Worm (Caenorhabditis elegans) whole organism, late embryonic: ENCODE results near the gene shpk-1.

Experiments used
- C08G9.2 ChIP-seq: sonication (generic microtip); optimal IDR thresholded peaks from 2 replicates; lab custom pipeline; 2016; ENCODE audit warnings: mild to moderate bottlenecking, missing genetic modification characterization, moderate library complexity, missing compliant biosample characterization
- F13H6.1 ChIP-seq: sonication (generic microtip); optimal IDR thresholded peaks from 2 replicates; lab custom pipeline; 2016; ENCODE audit warnings: missing genetic modification characterization, missing compliant biosample characterization
- K02D7.2 ChIP-seq: sonication (generic microtip); optimal IDR thresholded peaks from 2 replicates; lab custom pipeline; 2017; ENCODE audit warnings: mild to moderate bottlenecking, missing genetic modification characterization, missing compliant biosample characterization
- K09A11.1 ChIP-seq: sonication (generic microtip); optimal IDR thresholded peaks from 2 replicates; lab custom pipeline; 2017; ENCODE audit warnings: antibody characterized with exemption, mild to moderate bottlenecking, missing genetic modification characterization, missing compliant biosample characterization; ENCODE audit not compliant: insufficient read depth
- Y22D7AL.16 ChIP-seq: sonication (generic microtip); optimal IDR thresholded peaks from 2 replicates; lab custom pipeline; 2016; ENCODE audit warnings: missing genetic modification characterization, missing compliant biosample characterization
- ahr-1 ChIP-seq: sonication (generic microtip); optimal IDR thresholded peaks from 2 replicates; lab custom pipeline; 2016; ENCODE audit warnings: missing genetic modification characterization, missing compliant biosample characterization
- ceh-18 ChIP-seq: sonication (generic microtip); optimal IDR thresholded peaks from 2 replicates; lab custom pipeline; 2016; ENCODE audit warnings: missing genetic modification characterization, missing compliant biosample characterization
- ceh-2 ChIP-seq: sonication (generic microtip); optimal IDR thresholded peaks from 2 replicates; lab custom pipeline; 2016; ENCODE audit warnings: missing genotype, missing genetic modification characterization, missing compliant biosample characterization
- ceh-24 ChIP-seq: sonication (generic microtip); optimal IDR thresholded peaks from 2 replicates; lab custom pipeline; 2016; ENCODE audit warnings: mild to moderate bottlenecking, missing genetic modification characterization, missing compliant biosample characterization
- ceh-34 ChIP-seq: sonication (generic microtip); optimal IDR thresholded peaks from 2 replicates; lab custom pipeline; 2016; ENCODE audit warnings: mild to moderate bottlenecking, missing genetic modification characterization, missing compliant biosample characterization
- ceh-45 ChIP-seq: fragments of 200-800 bp; sonication (Bioruptor generic); IDR thresholded peaks from 2 replicates; pipeline ENCODE4 v1.3.6; 2022; ENCODE audit warnings: missing genetic modification reagents, missing genetic modification characterization, missing compliant biosample characterization
- ceh-6 ChIP-seq: fragments of 200-800 bp; sonication (Bioruptor generic); optimal IDR thresholded peaks from 2 replicates; lab custom pipeline; 2018; ENCODE audit warnings: mild to moderate bottlenecking, missing genetic modification characterization, missing compliant biosample characterization
- ceh-9 ChIP-seq: sonication (generic microtip); optimal IDR thresholded peaks from 2 replicates; lab custom pipeline; 2016; ENCODE audit warnings: mild to moderate bottlenecking, missing genetic modification characterization, inconsistent platforms, missing compliant biosample characterization
- elt-2 ChIP-seq: sonication (generic microtip); optimal IDR thresholded peaks from 2 replicates; lab custom pipeline; 2016; ENCODE audit warnings: missing genetic modification reagents, missing genetic modification characterization, missing compliant biosample characterization
- elt-4 ChIP-seq: sonication (generic microtip); optimal IDR thresholded peaks from 2 replicates; lab custom pipeline; 2016; ENCODE audit warnings: missing genetic modification characterization, missing compliant biosample characterization
- ets-4 ChIP-seq: sonication (generic microtip); optimal IDR thresholded peaks from 2 replicates; lab custom pipeline; 2016; ENCODE audit warnings: missing genetic modification characterization, missing compliant biosample characterization
- eyg-1 ChIP-seq: sonication (generic microtip); optimal IDR thresholded peaks from 2 replicates; lab custom pipeline; 2016; ENCODE audit warnings: missing genotype, missing genetic modification characterization, missing compliant biosample characterization
- fax-1 ChIP-seq: sonication (generic microtip); optimal IDR thresholded peaks from 2 replicates; lab custom pipeline; 2016; ENCODE audit warnings: missing genotype, missing genetic modification characterization, missing compliant biosample characterization
- fkh-6 ChIP-seq: sonication (generic microtip); optimal IDR thresholded peaks from 2 replicates; lab custom pipeline; 2016; ENCODE audit warnings: missing genetic modification characterization, missing compliant biosample characterization
- hlh-30 ChIP-seq: sonication (generic microtip); optimal IDR thresholded peaks from 2 replicates; lab custom pipeline; 2017; ENCODE audit warnings: antibody characterized with exemption, missing genetic modification characterization, missing compliant biosample characterization; ENCODE audit not compliant: insufficient read depth
- hlh-6 ChIP-seq: sonication (generic microtip); optimal IDR thresholded peaks from 2 replicates; lab custom pipeline; 2016; ENCODE audit warnings: missing genotype, missing genetic modification characterization, missing compliant biosample characterization
- hlh-8 ChIP-seq: sonication (generic microtip); optimal IDR thresholded peaks from 2 replicates; lab custom pipeline; 2016; ENCODE audit warnings: missing genotype, missing genetic modification characterization, missing compliant biosample characterization
- lim-6 ChIP-seq: sonication (generic microtip); optimal IDR thresholded peaks from 2 replicates; lab custom pipeline; 2016; ENCODE audit warnings: missing genetic modification characterization, missing compliant biosample characterization
- nfya-1 ChIP-seq: sonication (generic microtip); optimal IDR thresholded peaks from 2 replicates; lab custom pipeline; 2017; ENCODE audit warnings: missing genetic modification characterization, mild to moderate bottlenecking, missing compliant biosample characterization, antibody characterized with exemption, moderate library complexity
- nhr-232 ChIP-seq: sonication (generic microtip); optimal IDR thresholded peaks from 2 replicates; lab custom pipeline; 2016; ENCODE audit warnings: missing genetic modification characterization, missing compliant biosample characterization
- odd-2 ChIP-seq: sonication (generic microtip); optimal IDR thresholded peaks from 2 replicates; lab custom pipeline; 2017; ENCODE audit warnings: antibody characterized with exemption, mild to moderate bottlenecking, missing genetic modification characterization, missing compliant biosample characterization
- pag-3 ChIP-seq: sonication (generic microtip); optimal IDR thresholded peaks from 2 replicates; lab custom pipeline; 2016; ENCODE audit warnings: missing compliant biosample characterization, missing genetic modification characterization, borderline replicate concordance
- pat-9 ChIP-seq: fragments of 200-800 bp; sonication (Bioruptor generic); optimal IDR thresholded peaks from 2 replicates; lab custom pipeline; 2018; ENCODE audit warnings: mild to moderate bottlenecking, missing genetic modification characterization, moderate library complexity, missing compliant biosample characterization
- pha-2 ChIP-seq: sonication (generic microtip); optimal IDR thresholded peaks from 2 replicates; lab custom pipeline; 2017; ENCODE audit warnings: mild to moderate bottlenecking, missing genetic modification characterization, missing compliant biosample characterization
- pha-4 ChIP-seq: fragments of 150-350 bp; optimal IDR thresholded peaks from 2 replicates; lab custom pipeline; 2018; ENCODE audit warnings: missing biosample characterization, missing genetic modification reagents, missing genetic modification characterization
- pqm-1 ChIP-seq: sonication (generic microtip); optimal IDR thresholded peaks from 2 replicates; lab custom pipeline; 2016; ENCODE audit warnings: missing genetic modification characterization, missing compliant biosample characterization
- rnt-1 ChIP-seq: sonication (generic microtip); optimal IDR thresholded peaks from 2 replicates; lab custom pipeline; 2016; ENCODE audit warnings: missing genetic modification characterization, missing compliant biosample characterization
- syd-9 ChIP-seq: sonication (generic microtip); optimal IDR thresholded peaks from 2 replicates; lab custom pipeline; 2016; ENCODE audit warnings: mild to moderate bottlenecking, missing genetic modification characterization, moderate library complexity, missing compliant biosample characterization
- ttx-3 ChIP-seq: sonication (generic microtip); optimal IDR thresholded peaks from 2 replicates; lab custom pipeline; 2016; ENCODE audit warnings: missing genetic modification reagents, missing genetic modification characterization, missing compliant biosample characterization
- unc-3 ChIP-seq, 2 experiments: fragments of 200-800 bp in 1 of 2; sonication (Bioruptor generic) in 1 of 2; sonication (generic microtip) in 1 of 2; conservative IDR thresholded peaks in 1 of 2; optimal IDR thresholded peaks in 1 of 2; 2 replicates each; pipeline versions ENCODE4 v1.3.6 to Lab custom; 2016 to 2022; ENCODE audit warnings: missing compliant biosample characterization in 2 of 2, missing genetic modification characterization in 2 of 2, missing genetic modification reagents in 1 of 2
- unc-42 ChIP-seq: sonication (generic microtip); optimal IDR thresholded peaks from 2 replicates; lab custom pipeline; 2016; ENCODE audit warnings: missing genotype, missing genetic modification characterization, missing compliant biosample characterization

Gene shpk-1

DNA sequence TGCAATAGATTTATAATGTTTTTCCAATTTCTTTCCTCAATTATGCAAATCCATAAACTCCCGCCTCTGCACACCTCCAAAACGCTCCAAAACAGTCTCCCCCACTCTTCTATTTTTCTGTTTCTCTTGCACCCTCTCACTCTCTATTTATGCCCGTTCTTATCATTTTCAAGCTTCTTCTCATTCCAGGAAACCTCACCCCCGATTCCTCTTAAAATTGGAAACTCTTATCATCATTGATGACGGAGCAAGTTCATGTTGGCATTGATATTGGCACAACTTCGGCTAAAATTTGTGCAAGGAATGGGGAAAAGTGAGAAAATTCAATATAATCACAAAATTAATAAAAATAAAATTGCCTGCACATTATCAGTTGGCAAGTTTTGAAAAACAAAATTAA is at the start of gene shpk-1:
Gene shpk-1 (plus strand): TSS at position 188 of the 400 bp plus-strand sequence.
- peak; percentile 50 for TF ChIP-seq elt-2 (tag; lab: Kevin White, UChicago)
- peak; percentile 73 for TF ChIP-seq pqm-1
- TF ChIP-seq ceh-6 (GFP tag; lab: Kevin White, UChicago): no peak
- no peak for TF ChIP-seq hlh-30 (tag; lab: Kevin White, UChicago)

DNA sequence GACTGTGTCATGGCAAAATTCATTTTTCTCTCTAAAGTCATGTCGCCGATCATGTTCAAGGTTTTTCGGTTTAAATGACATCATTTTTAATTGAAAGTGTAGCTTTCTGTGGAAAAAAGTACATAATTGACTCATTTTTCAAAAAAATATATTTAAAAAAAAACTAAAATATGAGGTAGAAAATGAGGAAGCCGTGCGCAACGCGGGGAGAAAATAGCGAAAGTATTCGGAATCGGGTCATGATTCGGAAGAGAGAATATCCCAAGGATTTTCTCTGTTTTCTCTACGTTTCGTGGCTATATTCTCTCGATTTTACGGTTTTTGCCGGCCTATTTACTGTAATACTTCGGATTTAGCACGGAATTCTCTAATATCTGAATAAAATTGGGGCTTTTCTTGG is 47.1 kb upstream of the shpk-1 start:
- no peak for TF ChIP-seq ttx-3 (tag; lab: Kevin White, UChicago)
- TF ChIP-seq F13H6.1 (tag; lab: Kevin White, UChicago): no peak
- no peak for TF ChIP-seq Y22D7AL.16
- no peak for TF ChIP-seq fax-1 (tag; lab: Kevin White, UChicago)

DNA sequence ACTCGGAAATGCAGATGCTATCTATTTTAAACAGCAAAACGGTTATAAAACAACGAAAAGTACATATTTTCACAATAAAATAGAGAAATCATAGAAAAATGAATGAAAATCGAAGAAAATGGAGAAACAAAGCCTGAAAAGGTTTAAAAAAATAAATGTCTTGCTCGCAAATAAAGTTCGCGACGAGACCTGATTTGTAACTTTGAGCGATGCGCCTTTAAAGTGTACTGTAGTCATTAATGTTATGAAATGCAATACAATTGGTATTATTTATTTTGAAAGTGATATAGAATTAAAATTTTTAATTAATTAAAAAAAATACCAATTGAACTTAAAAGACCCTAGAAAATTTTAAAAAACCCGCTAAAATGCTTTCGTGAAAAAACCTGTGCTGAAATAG is 46.6 kb upstream of the shpk-1 start:
- TF ChIP-seq hlh-6 (tag; lab: Kevin White, UChicago) (no peak), eyg-1 (tag; lab: Kevin White, UChicago) (no peak), elt-2 (tag; lab: Kevin White, UChicago) (no peak), elt-4 (tag; lab: Kevin White, UChicago) (no peak), pha-4 (tag; lab: Kevin White, UChicago) (no peak), K02D7.2 (tag; lab: Kevin White, UChicago) (no peak), hlh-8 (tag; lab: Kevin White, UChicago) (no peak), lim-6 (tag; lab: Kevin White, UChicago) (no peak), nhr-232 (tag; lab: Kevin White, UChicago) (no peak), ahr-1 (tag; lab: Kevin White, UChicago) (no peak), syd-9 (no peak)

DNA sequence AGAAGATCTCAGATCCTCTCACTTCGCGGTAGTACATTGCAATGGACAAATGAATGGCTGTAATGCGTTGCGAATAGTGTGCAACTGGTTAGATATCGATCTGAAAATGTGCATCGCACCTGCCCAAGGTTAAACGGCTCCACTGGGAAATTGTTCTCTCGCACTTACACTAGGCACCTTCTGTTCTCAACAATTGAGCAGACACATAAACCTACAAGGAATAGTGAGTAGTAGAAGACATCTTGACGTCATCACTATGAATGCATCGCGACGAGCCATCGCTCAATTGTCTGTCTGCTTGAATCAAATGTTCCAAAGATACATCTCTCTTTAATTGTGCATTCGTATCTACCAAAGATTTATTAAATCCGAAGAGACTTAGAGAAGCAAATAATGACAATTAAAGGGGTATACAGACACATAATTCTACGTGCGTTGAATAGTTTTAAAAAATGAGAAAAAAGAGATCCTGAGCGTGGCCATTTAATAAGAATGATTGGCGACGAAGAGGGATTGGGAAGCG is 44.8 kb upstream of the shpk-1 start, which contains the start of gene T05D4.2:
Gene T05D4.2 (minus strand): TSS at position 83 of the 523 bp plus-strand sequence.
- TF ChIP-seq fkh-6 (tag; lab: Kevin White, UChicago) (no peak), hlh-6 (tag; lab: Kevin White, UChicago) (no peak), Y22D7AL.16 (no peak), hlh-8 (tag; lab: Kevin White, UChicago) (no peak), ceh-9 (tag; lab: Kevin White, UChicago) (no peak), ahr-1 (tag; lab: Kevin White, UChicago) (no peak), K09A11.1 (tag; lab: Kevin White, UChicago) (no peak), rnt-1 (tag; lab: Kevin White, UChicago) (no peak), pat-9 (tag; lab: Kevin White, UChicago) (no peak), ets-4 (no peak), ceh-18 (no peak), odd-2 (tag; lab: Kevin White, UChicago) (no peak), unc-42 (tag; lab: Kevin White, UChicago) (no peak), pha-2 (tag; lab: Kevin White, UChicago) (no peak), unc-3 (GFP tag; conservative IDR thresholded peaks at IDR 0.05; lab: Robert Waterston, UW) (no peak), unc-3 (tag; optimal IDR thresholded peaks at IDR 0.05; lab: Kevin White, UChicago) (no peak), ceh-2 (tag; lab: Kevin White, UChicago) (no peak), nhr-232 (tag; lab: Kevin White, UChicago) (no peak), pqm-1 (no peak), ceh-34 (tag; lab: Kevin White, UChicago) (no peak), pag-3 (tag; lab: Kevin White, UChicago) (no peak)

DNA sequence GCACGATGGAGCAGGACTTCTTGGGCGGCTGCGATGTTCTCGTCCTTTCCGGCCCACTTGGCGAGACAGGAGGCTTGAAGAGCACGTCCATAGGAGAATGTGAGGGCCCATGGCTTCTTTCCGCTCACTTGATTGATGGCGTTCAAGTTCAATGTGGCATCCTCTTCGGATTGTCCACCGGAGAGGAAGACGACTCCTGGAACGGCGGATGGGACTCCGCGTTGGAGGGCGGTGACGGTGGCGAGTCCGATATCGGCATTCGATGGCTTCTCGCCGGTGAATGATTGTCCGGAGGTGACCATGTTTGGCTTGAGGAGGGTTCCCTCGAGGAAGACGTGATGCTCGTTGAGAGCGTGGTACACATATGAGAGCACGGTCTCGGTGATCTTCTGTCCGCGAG is 44.2 kb upstream of the shpk-1 start:
- TF ChIP-seq nfya-1 (tag; lab: Kevin White, UChicago) (no peak), C08G9.2 (no peak), pha-2 (tag; lab: Kevin White, UChicago) (no peak), ceh-45 (GFP tag; lab: Robert Waterston, UW) (no peak), hlh-6 (tag; lab: Kevin White, UChicago) (no peak), ceh-24 (tag; lab: Kevin White, UChicago) (no peak), pqm-1 (no peak)
- TF ChIP-seq, all 69 proteins: peak for 0
